Worm (Caenorhabditis elegans): ENCODE results near the gene hpo-31.

ce11 chrV:13818824-13819408, 3.9 kb upstream of the hpo-31 start, which contains the start of gene sel-10:
- TF ChIP-seq W03F9.2 (tag; optimal IDR thresholded peaks at IDR 0.05), result peak; percentile 44
- no peak for TF ChIP-seq him-1 (tag; optimal IDR thresholded peaks at IDR 0.05)
- no peak for TF ChIP-seq dao-5 (tag; optimal IDR thresholded peaks at IDR 0.05)
